Worm (Caenorhabditis elegans) whole organism, L2 larva: ENCODE measurements around the gene M04B2.4.

Experiments
- Y55F3AM.14 ChIP-seq: fragments of 200-800 bp; sonication (Bioruptor generic); optimal IDR thresholded peaks from 2 replicates; lab custom pipeline; 2018; ENCODE audit warnings: mild to moderate bottlenecking, missing genetic modification characterization, missing compliant biosample characterization
- ZK546.5 ChIP-seq: sonication (generic microtip); optimal IDR thresholded peaks from 2 replicates; lab custom pipeline; 2017; ENCODE audit warnings: missing biosample characterization, missing genetic modification characterization
- alr-1 ChIP-seq: fragments of 150-350 bp; optimal IDR thresholded peaks from 2 replicates; lab custom pipeline; 2014; ENCODE audit warnings: missing biosample characterization, missing genetic modification characterization
- ama-1 ChIP-seq: fragments of 150-350 bp; optimal IDR thresholded peaks from 2 replicates; lab custom pipeline; 2018; ENCODE audit warnings: inconsistent platforms
- ceh-16 ChIP-seq: fragments of 150-350 bp; optimal IDR thresholded peaks from 2 replicates; lab custom pipeline; 2014; ENCODE audit warnings: missing biosample characterization, missing genetic modification characterization
- ceh-82 ChIP-seq: fragments of 150-350 bp; optimal IDR thresholded peaks from 2 replicates; lab custom pipeline; 2014; ENCODE audit warnings: missing biosample characterization, missing genetic modification characterization
- crh-2 ChIP-seq: sonication (generic microtip); optimal IDR thresholded peaks from 2 replicates; lab custom pipeline; 2017; ENCODE audit warnings: missing biosample characterization, missing genetic modification characterization
- egl-27 ChIP-seq: sonication (generic microtip); optimal IDR thresholded peaks from 3 replicates; lab custom pipeline; 2017; ENCODE audit warnings: missing biosample characterization, missing genetic modification reagents, missing genetic modification characterization
- elt-1 ChIP-seq: fragments of 150-350 bp; optimal IDR thresholded peaks from 2 replicates; lab custom pipeline; 2014; ENCODE audit warnings: missing biosample characterization, missing genetic modification characterization
- elt-3 ChIP-seq: sonication (generic microtip); optimal IDR thresholded peaks from 2 replicates; lab custom pipeline; 2017; ENCODE audit warnings: missing biosample characterization, missing genetic modification characterization
- fos-1 ChIP-seq: fragments of 150-350 bp; optimal IDR thresholded peaks from 2 replicates; lab custom pipeline; 2014; ENCODE audit warnings: missing biosample characterization, missing genetic modification characterization
- lin-39 ChIP-seq: fragments of 150-350 bp; optimal IDR thresholded peaks from 2 replicates; lab custom pipeline; 2014; ENCODE audit warnings: missing biosample characterization, missing genetic modification reagents, missing genetic modification characterization
- lsy-2 ChIP-seq, 2 experiments: fragments of 150-350 bp in 1 of 2; sonication (generic microtip) in 1 of 2; optimal IDR thresholded peaks; 2 replicates each; lab custom pipeline; 2014 to 2017; ENCODE audit warnings: missing biosample characterization in 2 of 2, missing genetic modification characterization in 2 of 2
- mbf-1 ChIP-seq: sonication (generic microtip); optimal IDR thresholded peaks from 2 replicates; lab custom pipeline; 2017; ENCODE audit warnings: missing biosample characterization, missing genetic modification characterization
- nhr-10 ChIP-seq: sonication (generic microtip); optimal IDR thresholded peaks from 2 replicates; lab custom pipeline; 2017; ENCODE audit warnings: missing biosample characterization, missing genetic modification characterization
- nhr-11 ChIP-seq: fragments of 150-350 bp; optimal IDR thresholded peaks from 2 replicates; lab custom pipeline; 2014; ENCODE audit warnings: missing biosample characterization, missing genetic modification characterization
- nhr-12 ChIP-seq: fragments of 150-350 bp; optimal IDR thresholded peaks from 2 replicates; lab custom pipeline; 2014; ENCODE audit warnings: missing biosample characterization, missing genetic modification characterization
- nhr-21 ChIP-seq: fragments of 150-350 bp; optimal IDR thresholded peaks from 2 replicates; lab custom pipeline; 2014; ENCODE audit warnings: missing biosample characterization, missing genetic modification characterization
- nhr-237 ChIP-seq: fragments of 150-350 bp; optimal IDR thresholded peaks from 2 replicates; lab custom pipeline; 2014; ENCODE audit warnings: missing biosample characterization, missing genetic modification characterization
- nhr-25 ChIP-seq: fragments of 150-350 bp; sonication (generic microtip); optimal IDR thresholded peaks from 3 replicates; lab custom pipeline; 2014; ENCODE audit warnings: missing biosample characterization, missing genetic modification characterization
- nhr-77 ChIP-seq: fragments of 150-350 bp; optimal IDR thresholded peaks from 2 replicates; lab custom pipeline; 2014; ENCODE audit warnings: missing biosample characterization, missing genetic modification characterization
- sma-9 ChIP-seq, 2 experiments: fragments of 150-350 bp in 1 of 2; sonication (generic microtip) in 1 of 2; optimal IDR thresholded peaks; 2 replicates each; lab custom pipeline; 2014 to 2016; ENCODE audit warnings: missing genetic modification characterization in 2 of 2, mild to moderate bottlenecking in 1 of 2, missing biosample characterization in 1 of 2, missing compliant biosample characterization in 1 of 2, missing genetic modification reagents in 1 of 2, moderate library complexity in 1 of 2
- unc-39 ChIP-seq: fragments of 150-350 bp; optimal IDR thresholded peaks from 2 replicates; lab custom pipeline; 2014; ENCODE audit warnings: missing biosample characterization, missing genetic modification characterization
- unc-55 ChIP-seq: fragments of 150-350 bp; sonication (generic microtip); optimal IDR thresholded peaks from 3 replicates; lab custom pipeline; 2014; ENCODE audit warnings: missing biosample characterization, missing genetic modification reagents, missing genetic modification characterization
- ztf-4 ChIP-seq: fragments of 150-350 bp; optimal IDR thresholded peaks from 2 replicates; lab custom pipeline; 2014; ENCODE audit warnings: missing biosample characterization, missing genetic modification characterization

Gene M04B2.4

DNA sequence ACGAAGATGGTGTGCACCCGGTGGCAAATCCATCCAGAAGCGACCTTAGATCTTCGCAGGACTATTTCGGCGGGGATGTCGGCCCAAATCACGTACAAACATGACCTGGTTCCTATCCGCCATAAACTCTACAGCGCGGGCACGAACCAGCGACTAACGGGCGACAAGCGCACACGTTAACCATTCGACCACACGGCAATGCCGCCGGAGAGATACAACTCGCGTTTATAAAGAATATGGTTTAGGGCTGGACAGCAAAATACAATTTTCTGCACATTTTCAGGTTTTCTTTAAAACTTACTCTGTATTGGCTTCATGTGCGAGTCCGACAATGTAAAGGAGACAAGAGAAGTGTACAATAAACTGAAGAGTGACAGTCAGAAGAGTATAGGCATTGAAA lies 46.8 kb downstream of the M04B2.4 start (continued):
- peak; percentile 17 for TF ChIP-seq nhr-11
- TF ChIP-seq Y55F3AM.14, result peak; percentile 77
- TF ChIP-seq nhr-237 (tag; lab: Kevin White, UChicago), result no peak
- TF ChIP-seq nhr-12 (tag; lab: Kevin White, UChicago), result no peak
- TF ChIP-seq alr-1 (tag; lab: Kevin White, UChicago), result no peak
- TF ChIP-seq elt-3 (tag; lab: Kevin White, UChicago), result no peak
- peak; percentile 28 for TF ChIP-seq crh-2
- no peak for TF ChIP-seq elt-1 (tag; lab: Kevin White, UChicago)
- peak; percentile 65 for TF ChIP-seq nhr-25 (tag; lab: Kevin White, UChicago)
- no peak for TF ChIP-seq nhr-10 (tag; lab: Kevin White, UChicago)
- TF ChIP-seq lin-39 (tag; lab: Kevin White, UChicago), result no peak
- peak; percentile 21 for TF ChIP-seq fos-1 (tag; lab: Kevin White, UChicago)
- peak; percentile 61 for TF ChIP-seq ama-1 (lab: Kevin White, UChicago)
- no peak for TF ChIP-seq ceh-82 (tag; lab: Kevin White, UChicago)
- peak; percentile 17 for TF ChIP-seq nhr-77 (tag; lab: Kevin White, UChicago)
- TF ChIP-seq, all 48 proteins: peak for 24

DNA sequence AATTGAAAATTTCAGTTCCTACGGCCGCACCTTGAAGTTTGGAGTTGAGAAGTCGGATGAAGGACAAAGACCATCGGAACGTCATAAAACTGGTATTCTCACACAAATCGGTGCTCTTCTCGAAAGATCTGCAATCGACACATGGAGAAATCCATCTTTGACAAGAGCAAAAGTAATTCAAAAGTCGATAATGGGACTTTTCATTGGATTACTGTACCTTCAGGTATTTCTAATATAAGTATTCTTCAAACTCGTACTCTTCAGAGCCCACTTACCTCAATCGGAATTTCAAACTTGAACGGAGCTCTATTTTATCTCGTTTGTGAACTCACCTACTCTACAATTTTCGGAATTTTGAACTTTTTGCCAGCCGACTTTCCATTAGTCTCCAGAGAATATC lies 48.8 kb downstream of the M04B2.4 start:
- TF ChIP-seq nhr-21 (tag; lab: Kevin White, UChicago), result no peak
- no peak for TF ChIP-seq crh-2
- TF ChIP-seq ama-1 (lab: Kevin White, UChicago), result no peak
- no peak for TF ChIP-seq unc-39
- no peak for TF ChIP-seq sma-9 (GFP tag; optimal IDR thresholded peaks at IDR 0.05; lab: Kevin White, UChicago)
- no peak for TF ChIP-seq sma-9 (tag; optimal IDR thresholded peaks at IDR 0.05; lab: Kevin White, UChicago)
- TF ChIP-seq ZK546.5 (tag; lab: Kevin White, UChicago), result no peak
- no peak for TF ChIP-seq mbf-1 (tag; lab: Kevin White, UChicago)
- no peak for TF ChIP-seq ztf-4
- no peak for TF ChIP-seq Y55F3AM.14
- no peak for TF ChIP-seq nhr-11
- no peak for TF ChIP-seq ceh-16 (tag; lab: Kevin White, UChicago)
- no peak for TF ChIP-seq unc-55 (GFP tag; lab: Kevin White, UChicago)
- no peak for TF ChIP-seq egl-27
- TF ChIP-seq, all 48 proteins: peak for 0

DNA sequence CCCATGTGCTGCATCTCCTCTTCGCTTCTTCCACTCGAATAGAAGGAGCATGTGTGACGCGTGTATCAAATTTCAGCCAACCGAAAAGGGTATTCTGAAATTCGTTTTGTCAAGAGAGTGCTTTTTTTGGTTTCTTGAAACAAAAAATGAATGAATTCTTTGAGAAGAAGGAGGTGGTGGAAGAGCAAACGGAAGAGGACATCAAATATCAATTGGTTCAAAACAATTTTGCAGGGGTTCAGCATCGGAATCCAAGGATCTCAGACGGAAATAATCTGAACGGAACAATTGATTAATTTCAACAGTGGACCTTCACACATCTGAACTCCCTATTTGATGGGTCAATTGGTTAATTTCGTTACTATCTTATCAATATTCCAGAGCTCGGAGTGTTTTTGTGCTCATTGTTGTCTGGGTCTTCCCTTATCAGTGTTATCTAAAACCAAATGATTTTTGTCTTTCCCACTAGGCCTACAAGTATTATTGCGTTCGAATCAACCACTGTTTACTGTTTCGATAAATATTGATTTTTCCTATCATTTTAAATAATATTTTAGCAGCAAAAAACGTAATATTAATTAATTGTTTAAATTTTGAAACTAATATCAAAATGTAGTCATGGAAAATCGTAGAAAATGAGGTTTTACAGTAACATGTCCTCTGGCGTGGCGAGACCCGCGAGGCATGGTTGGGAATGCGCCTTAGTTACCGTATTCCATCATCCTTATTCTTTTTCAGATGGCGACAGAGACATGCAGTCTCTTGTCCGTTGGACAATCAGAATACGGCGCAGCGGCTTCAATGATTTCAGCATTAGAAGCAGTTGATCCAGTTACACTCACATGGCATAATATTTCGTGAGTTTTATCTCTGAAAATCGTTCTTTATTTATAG lies 50.9 kb downstream of the M04B2.4 start, which contains the start of the genes C10C6.13 and wht-2:
TSS of gene C10C6.13 (minus strand) at position 51 of the 894 bp plus-strand sequence.
TSS of gene wht-2 (plus strand) at position 739 of the 894 bp plus-strand sequence.
- TF ChIP-seq unc-39 (no peak), fos-1 (tag; lab: Kevin White, UChicago) (peak; percentile 2), lsy-2 (tag; optimal IDR thresholded peaks at IDR 0.05; lab: Kevin White, UChicago) (no peak)
